Worm (Caenorhabditis elegans) whole organism, L4 larva: ENCODE measurements around the gene htrl-1.

Experiments used
- F37D6.2 ChIP-seq: sonication (generic microtip); optimal IDR thresholded peaks from 2 replicates; lab custom pipeline; 2016; ENCODE audit warnings: mild to moderate bottlenecking, missing genetic modification characterization, missing compliant biosample characterization
- T20F7.1 ChIP-seq: fragments of 200-800 bp; sonication (Bioruptor generic); optimal IDR thresholded peaks from 2 replicates; lab custom pipeline; 2018; ENCODE audit warnings: mild to moderate bottlenecking, missing genetic modification characterization, missing compliant biosample characterization
- T26A8.4 ChIP-seq: fragments of 200-800 bp; sonication (Bioruptor generic); IDR thresholded peaks from 2 replicates; pipeline ENCODE4 v1.3.6; 2022; ENCODE audit warnings: missing genetic modification characterization, missing compliant biosample characterization
- aha-1 ChIP-seq: fragments of 150-350 bp; peaks from one replicate; lab custom pipeline; 2014; ENCODE audit warnings: missing biosample characterization, missing genetic modification characterization
- ama-1 ChIP-seq: fragments of 150-350 bp; optimal IDR thresholded peaks from 2 replicates; lab custom pipeline; 2014; ENCODE audit warnings: inconsistent platforms, mixed read lengths
- arid-1 ChIP-seq: fragments of 200-800 bp; sonication (Bioruptor generic); conservative IDR thresholded peaks from 2 replicates; pipeline ENCODE4 v1.3.6; 2022; ENCODE audit warnings: missing genetic modification reagents, missing genetic modification characterization, missing compliant biosample characterization
- attf-4 ChIP-seq: sonication (generic microtip); optimal IDR thresholded peaks from 3 replicates; lab custom pipeline; 2017; ENCODE audit warnings: missing biosample characterization, missing genetic modification characterization
- ceh-62 ChIP-seq: sonication (generic microtip); optimal IDR thresholded peaks from 2 replicates; lab custom pipeline; 2017; ENCODE audit warnings: missing biosample characterization, missing genetic modification characterization
- ces-1 ChIP-seq: fragments of 150-350 bp; sonication (generic microtip); optimal IDR thresholded peaks from 4 replicates; lab custom pipeline; 2014; ENCODE audit warnings: missing biosample characterization, missing genetic modification reagents, missing genetic modification characterization
- daf-12 ChIP-seq: fragments of 150-350 bp; optimal IDR thresholded peaks from 2 replicates; lab custom pipeline; 2014; ENCODE audit warnings: missing biosample characterization, missing genetic modification reagents, missing genetic modification characterization
- daf-16 ChIP-seq, 3 experiments: sonication (generic microtip); optimal IDR thresholded peaks; 2 replicates each; lab custom pipeline; 2016 to 2017; ENCODE audit warnings: missing genetic modification characterization in 3 of 3, missing genetic modification reagents in 3 of 3, mild to moderate bottlenecking in 2 of 3, missing compliant biosample characterization in 2 of 3, missing biosample characterization in 1 of 3, moderate library complexity in 1 of 3
- daf-19 ChIP-seq: fragments of 200-800 bp; sonication (Bioruptor generic); conservative IDR thresholded peaks from 2 replicates; pipeline ENCODE4 v1.3.6; 2022; ENCODE audit warnings: missing genetic modification characterization, missing compliant biosample characterization
- daf-8 ChIP-seq: fragments of 200-800 bp; sonication (Bioruptor generic); IDR thresholded peaks from 2 replicates; pipeline ENCODE4 v1.3.6; 2022; ENCODE audit warnings: missing genetic modification characterization, missing compliant biosample characterization
- dmd-8 ChIP-seq: fragments of 200-800 bp; sonication (Bioruptor generic); IDR thresholded peaks from 2 replicates; pipeline ENCODE4 v1.3.6; 2022; ENCODE audit warnings: missing genetic modification characterization, missing compliant biosample characterization
- dpl-1 ChIP-seq: fragments of 150-350 bp; optimal IDR thresholded peaks from 2 replicates; lab custom pipeline; 2014; ENCODE audit warnings: missing biosample characterization, missing genetic modification reagents, missing genetic modification characterization
- fkh-10 ChIP-seq: fragments of 150-350 bp; optimal IDR thresholded peaks from 2 replicates; lab custom pipeline; 2014; ENCODE audit warnings: missing biosample characterization, missing genetic modification reagents, missing genetic modification characterization
- gei-8 ChIP-seq: fragments of 200-800 bp; sonication (Bioruptor generic); optimal IDR thresholded peaks from 2 replicates; lab custom pipeline; 2018; ENCODE audit warnings: mild to moderate bottlenecking, missing genetic modification characterization, missing compliant biosample characterization
- hif-1 ChIP-seq, 2 experiments: sonication (generic microtip); optimal IDR thresholded peaks; 2 replicates each; lab custom pipeline; 2016 to 2017; ENCODE audit warnings: missing compliant biosample characterization in 2 of 2, missing genetic modification characterization in 2 of 2, missing genetic modification reagents in 2 of 2, missing genotype in 2 of 2, mild to moderate bottlenecking in 1 of 2
- hlh-11 ChIP-seq: fragments of 200-800 bp; sonication (Bioruptor generic); optimal IDR thresholded peaks from 2 replicates; lab custom pipeline; 2018; ENCODE audit warnings: mild to moderate bottlenecking, missing genetic modification characterization, missing compliant biosample characterization
- hlh-30 ChIP-seq: sonication (generic microtip); optimal IDR thresholded peaks from 2 replicates; lab custom pipeline; 2017; ENCODE audit warnings: antibody characterized with exemption, mild to moderate bottlenecking, missing genetic modification characterization, missing compliant biosample characterization; ENCODE audit not compliant: insufficient read depth
- hmg-1.1 ChIP-seq: fragments of 200-800 bp; sonication (Bioruptor generic); IDR thresholded peaks from 2 replicates; pipeline ENCODE4 v1.3.6; 2022; ENCODE audit warnings: missing genetic modification reagents, missing genetic modification characterization, missing compliant biosample characterization
- jun-1 ChIP-seq: fragments of 150-350 bp; optimal IDR thresholded peaks from 2 replicates; lab custom pipeline; 2014; ENCODE audit warnings: missing biosample characterization, missing genetic modification reagents, missing genetic modification characterization
- lin-1 ChIP-seq: fragments of 200-800 bp; sonication (Bioruptor generic); IDR thresholded peaks from 2 replicates; pipeline ENCODE4 v1.3.6; 2022; ENCODE audit warnings: missing genetic modification reagents, missing genetic modification characterization, missing compliant biosample characterization
- lin-15B ChIP-seq: fragments of 150-350 bp; sonication (generic microtip); optimal IDR thresholded peaks from 3 replicates; lab custom pipeline; 2014; ENCODE audit warnings: missing biosample characterization, missing genetic modification characterization
- lin-29 ChIP-seq: fragments of 200-800 bp; sonication (Bioruptor generic); IDR thresholded peaks from 2 replicates; pipeline ENCODE4 v1.3.6; 2022; ENCODE audit warnings: missing genetic modification reagents, missing genetic modification characterization, missing compliant biosample characterization
- lin-38 ChIP-seq: fragments of 200-800 bp; sonication (Bioruptor generic); IDR thresholded peaks from 2 replicates; pipeline ENCODE4 v1.3.6; 2022; ENCODE audit warnings: missing genetic modification reagents, missing genetic modification characterization, missing compliant biosample characterization
- lir-3 ChIP-seq: sonication (generic microtip); optimal IDR thresholded peaks from 2 replicates; lab custom pipeline; 2016; ENCODE audit warnings: mild to moderate bottlenecking, missing genetic modification characterization, missing compliant biosample characterization
- lsy-2 ChIP-seq, 2 experiments: fragments of 150-350 bp in 1 of 2; sonication (generic microtip) in 1 of 2; optimal IDR thresholded peaks; 2 replicates each; lab custom pipeline; 2014 to 2017; ENCODE audit warnings: missing biosample characterization in 2 of 2, missing genetic modification characterization in 2 of 2
- mdl-1 ChIP-seq, 2 experiments: fragments of 150-350 bp in 1 of 2; sonication (generic microtip) in 1 of 2; optimal IDR thresholded peaks; 2 replicates each; lab custom pipeline; 2014 to 2017; ENCODE audit warnings: missing biosample characterization in 2 of 2, missing genetic modification characterization in 2 of 2
- mep-1 ChIP-seq: fragments of 150-350 bp; sonication (generic microtip); optimal IDR thresholded peaks from 3 replicates; lab custom pipeline; 2014; ENCODE audit warnings: missing biosample characterization, missing genetic modification characterization
- mxl-2 ChIP-seq: fragments of 200-800 bp; sonication (Bioruptor generic); conservative IDR thresholded peaks from 2 replicates; pipeline ENCODE4 v1.3.6; 2022; ENCODE audit warnings: missing genetic modification reagents, missing genetic modification characterization, missing compliant biosample characterization
- nhr-10 ChIP-seq: fragments of 150-350 bp; optimal IDR thresholded peaks from 2 replicates; lab custom pipeline; 2014; ENCODE audit warnings: missing biosample characterization, missing genetic modification characterization
- nhr-11 ChIP-seq: fragments of 150-350 bp; optimal IDR thresholded peaks from 2 replicates; lab custom pipeline; 2014; ENCODE audit warnings: missing biosample characterization, missing genetic modification characterization
- nhr-111 ChIP-seq: fragments of 200-800 bp; sonication (Bioruptor generic); optimal IDR thresholded peaks from 2 replicates; lab custom pipeline; 2018; ENCODE audit warnings: mild to moderate bottlenecking, missing genetic modification characterization, missing compliant biosample characterization
- nhr-237 ChIP-seq: sonication (generic microtip); optimal IDR thresholded peaks from 2 replicates; lab custom pipeline; 2017; ENCODE audit warnings: missing biosample characterization, missing genetic modification characterization
- nhr-28 ChIP-seq: fragments of 150-350 bp; optimal IDR thresholded peaks from 2 replicates; lab custom pipeline; 2014; ENCODE audit warnings: missing biosample characterization, missing genetic modification characterization
- nhr-6 ChIP-seq: fragments of 150-350 bp; optimal IDR thresholded peaks from 2 replicates; lab custom pipeline; 2014; ENCODE audit warnings: missing biosample characterization, missing genetic modification characterization
- nhr-77 ChIP-seq: fragments of 150-350 bp; optimal IDR thresholded peaks from 2 replicates; lab custom pipeline; 2014; ENCODE audit warnings: missing biosample characterization, missing genetic modification characterization
- pqm-1 ChIP-seq: sonication (generic microtip); optimal IDR thresholded peaks from 2 replicates; lab custom pipeline; 2017; ENCODE audit warnings: missing biosample characterization, missing genetic modification characterization
- rbr-2 ChIP-seq: sonication (generic microtip); optimal IDR thresholded peaks from 2 replicates; lab custom pipeline; 2016; ENCODE audit warnings: missing genotype, missing genetic modification characterization, missing compliant biosample characterization
- snpc-1.2 ChIP-seq: fragments of 200-800 bp; sonication (Bioruptor generic); IDR thresholded peaks from 2 replicates; pipeline ENCODE4 v1.3.6; 2022; ENCODE audit warnings: missing genetic modification reagents, missing genetic modification characterization, missing compliant biosample characterization
- snpc-4 ChIP-seq: fragments of 150-350 bp; optimal IDR thresholded peaks from 2 replicates; lab custom pipeline; 2014; ENCODE audit warnings: missing biosample characterization, missing genetic modification characterization
- unc-130 ChIP-seq: sonication (generic microtip); optimal IDR thresholded peaks from 2 replicates; lab custom pipeline; 2016; ENCODE audit warnings: missing genetic modification reagents, missing genetic modification characterization, missing compliant biosample characterization
- unc-39 ChIP-seq: sonication (generic microtip); optimal IDR thresholded peaks from 2 replicates; lab custom pipeline; 2017; ENCODE audit warnings: missing biosample characterization, missing genetic modification characterization
- unc-62 ChIP-seq, 3 experiments: fragments of 150-350 bp in 1 of 3; sonication (generic microtip); optimal IDR thresholded peaks in 2 of 3; peaks in 1 of 3; 1 replicate in 1 of 3; 2 replicates in 2 of 3; lab custom pipeline; 2014 to 2017; ENCODE audit warnings: missing biosample characterization in 3 of 3, missing genetic modification characterization in 3 of 3, missing genetic modification reagents in 3 of 3, missing genotype in 1 of 3
- zfp-2 ChIP-seq: sonication (generic microtip); optimal IDR thresholded peaks from 2 replicates; lab custom pipeline; 2016; ENCODE audit warnings: mild to moderate bottlenecking, missing genetic modification characterization, missing compliant biosample characterization
- zfp-3 ChIP-seq: fragments of 200-800 bp; sonication (Bioruptor generic); conservative IDR thresholded peaks from 2 replicates; pipeline ENCODE4 v1.3.6; 2022; ENCODE audit warnings: missing genetic modification reagents, missing genetic modification characterization, missing compliant biosample characterization
- zip-2 ChIP-seq: fragments of 150-350 bp; optimal IDR thresholded peaks from 2 replicates; lab custom pipeline; 2014; ENCODE audit warnings: missing biosample characterization, missing genetic modification characterization

Gene htrl-1

DNA sequence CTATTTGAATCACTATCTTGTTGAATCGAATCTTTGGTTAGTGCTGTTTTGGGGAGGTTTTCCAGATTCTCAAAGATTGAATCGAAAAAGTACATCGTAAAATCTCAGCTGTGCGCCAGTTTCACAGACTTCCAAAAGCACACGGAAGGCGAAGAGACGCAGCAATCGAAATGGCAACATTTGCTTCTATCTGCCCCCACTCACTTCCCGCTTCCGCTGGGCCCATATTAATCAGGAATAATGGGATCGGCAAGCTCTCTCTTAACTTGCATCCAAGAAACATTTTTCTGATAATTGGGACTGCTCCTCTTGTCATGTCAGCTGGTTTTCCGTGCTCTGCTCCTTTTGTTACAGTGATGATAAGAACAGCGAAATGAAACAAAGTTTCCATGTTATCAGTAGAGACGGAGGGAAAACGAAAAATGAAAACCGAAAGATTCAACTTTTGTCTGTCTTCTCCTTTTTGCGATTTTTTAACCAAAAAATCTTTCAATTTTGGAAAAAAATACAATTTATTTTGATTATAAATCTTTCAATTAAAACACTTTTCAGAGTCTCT, 39.4 kb upstream of the htrl-1 start (continued):
- no peak for TF ChIP-seq snpc-1.2 (GFP tag; lab: Robert Waterston, UW)
- TF ChIP-seq unc-62 (GFP tag; optimal IDR thresholded peaks at IDR 0.05 in 1 of 2; lab: Kevin White, UChicago): peak in 1 of 2 experiments; percentile 36
- no peak for TF ChIP-seq unc-62 (tag; optimal IDR thresholded peaks at IDR 0.05; lab: Kevin White, UChicago)
- TF ChIP-seq mdl-1 (tag; optimal IDR thresholded peaks at IDR 0.05; lab: Kevin White, UChicago): peak in 1 of 2 experiments; percentile 15
- 0 out of 2 replicates have a peak, but pooled peaks have one; percentile 18 for TF ChIP-seq lin-1 (GFP tag; lab: Robert Waterston, UW)
- TF ChIP-seq nhr-237: no peak
- TF ChIP-seq nhr-6: no peak
- TF ChIP-seq ama-1 (lab: Kevin White, UChicago): peak; percentile 35
- no peak for TF ChIP-seq daf-19 (GFP tag; lab: Robert Waterston, UW)
- TF ChIP-seq hlh-30: peak; percentile 27
- TF ChIP-seq zfp-3 (GFP tag; lab: Robert Waterston, UW): no peak
- TF ChIP-seq hlh-11: peak; percentile 85
- no peak for TF ChIP-seq snpc-4 (tag; lab: Kevin White, UChicago)
- peak in 1 of 2 experiments; percentile 3 for TF ChIP-seq lsy-2 (tag; optimal IDR thresholded peaks at IDR 0.05; lab: Kevin White, UChicago)
- peak; percentile 12 for TF ChIP-seq mep-1
- TF ChIP-seq ceh-62 (tag; lab: Kevin White, UChicago): no peak
- TF ChIP-seq nhr-11: no peak
- TF ChIP-seq hif-1 (tag; optimal IDR thresholded peaks at IDR 0.05; lab: Kevin White, UChicago): no peak

DNA sequence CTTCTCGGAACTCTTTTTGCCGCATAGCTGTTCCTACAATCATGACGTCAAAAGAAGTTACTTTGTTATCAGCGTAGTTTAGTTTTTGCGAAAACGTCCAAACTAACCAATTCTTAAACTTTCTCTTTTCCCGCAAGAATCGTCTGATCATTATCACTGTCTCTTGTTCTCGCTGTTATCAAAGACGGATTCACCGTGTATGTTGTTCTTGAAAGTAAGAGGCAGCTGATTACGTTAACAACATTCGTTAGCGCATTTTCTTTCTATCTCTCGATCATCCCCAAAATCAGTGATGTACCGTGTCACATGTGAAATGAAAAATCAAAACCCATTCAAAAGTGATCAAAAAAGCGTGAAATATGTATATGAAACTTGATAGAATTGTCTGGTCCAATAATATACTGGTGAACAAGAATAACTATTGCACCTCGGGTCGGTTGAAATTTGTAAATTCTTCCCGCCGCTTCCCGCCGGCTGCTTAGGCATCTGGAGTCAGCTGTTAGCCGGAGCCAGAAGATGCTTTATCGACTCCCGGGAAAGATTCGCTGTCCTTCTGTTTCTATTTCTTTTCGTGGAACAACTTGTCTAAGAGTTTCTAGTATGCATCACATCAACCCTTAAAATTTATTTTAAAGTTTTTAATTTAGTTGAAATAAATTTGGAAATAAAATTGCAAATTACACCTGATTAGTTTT, 38.5 kb upstream of the htrl-1 start:
- no peak for TF ChIP-seq nhr-111
- TF ChIP-seq unc-130: no peak
- TF ChIP-seq attf-4: no peak
- TF ChIP-seq rbr-2 (tag; lab: Kevin White, UChicago): no peak
- TF ChIP-seq unc-39 (tag; lab: Kevin White, UChicago): no peak
- TF ChIP-seq nhr-10 (tag; lab: Kevin White, UChicago): peak; percentile 41
- no peak for TF ChIP-seq F37D6.2 (tag; lab: Kevin White, UChicago)
- peak; percentile 12 for TF ChIP-seq T20F7.1
- TF ChIP-seq jun-1 (tag; lab: Kevin White, UChicago): no peak
- no peak for TF ChIP-seq daf-8 (GFP tag; lab: Robert Waterston, UW)
- no peak for TF ChIP-seq lir-3 (tag; lab: Kevin White, UChicago)
- TF ChIP-seq pqm-1 (tag; lab: Kevin White, UChicago): peak; percentile 78
- no peak; the same call in none of the 2 replicates for TF ChIP-seq lin-38 (GFP tag; lab: Robert Waterston, UW)
- TF ChIP-seq nhr-77 (tag; lab: Kevin White, UChicago): peak; percentile 84
- TF ChIP-seq lin-29 (GFP tag; lab: Robert Waterston, UW): no peak
- no peak for TF ChIP-seq arid-1 (GFP tag; lab: Robert Waterston, UW)
- TF ChIP-seq dmd-8 (GFP tag; lab: Robert Waterston, UW): no peak
- TF ChIP-seq hmg-1.1: no peak
- peak; percentile 45 for TF ChIP-seq aha-1 (tag; lab: Kevin White, UChicago)
- TF ChIP-seq lin-15B (tag; lab: Kevin White, UChicago): no peak
- TF ChIP-seq gei-8 (GFP tag; lab: Kevin White, UChicago): no peak
- no peak for TF ChIP-seq T26A8.4 (GFP tag; lab: Robert Waterston, UW)
- TF ChIP-seq lsy-2 (tag; optimal IDR thresholded peaks at IDR 0.05; lab: Kevin White, UChicago): peak in 1 of 2 experiments; percentile 64
- no peak for TF ChIP-seq daf-19 (GFP tag; lab: Robert Waterston, UW)
- TF ChIP-seq nhr-28 (tag; lab: Kevin White, UChicago): peak; percentile 94
- no peak for TF ChIP-seq mxl-2 (GFP tag; lab: Robert Waterston, UW)
- no peak for TF ChIP-seq ces-1 (GFP tag; lab: Kevin White, UChicago)
- no peak for TF ChIP-seq zfp-2 (tag; lab: Kevin White, UChicago)
- no peak for TF ChIP-seq fkh-10
- TF ChIP-seq hlh-11: peak; percentile 84
- TF ChIP-seq nhr-6: no peak
- peak; percentile 56 for TF ChIP-seq mep-1
- TF ChIP-seq dpl-1 (GFP tag; lab: Kevin White, UChicago): no peak
- no peak for TF ChIP-seq zip-2 (tag; lab: Kevin White, UChicago)
- TF ChIP-seq daf-12 (tag; lab: Kevin White, UChicago): no peak
- TF ChIP-seq daf-16 (GFP tag; optimal IDR thresholded peaks at IDR 0.05; lab: Kevin White, UChicago): no peak
- peak; percentile 77 for TF ChIP-seq daf-16 (tag; optimal IDR thresholded peaks at IDR 0.05; lab: Kevin White, UChicago)
